Worm (Caenorhabditis elegans): Measurements from ENCODE around the gene C04E12.5.
"Not testable (repeated sequence)": the region's sequence is repeated elsewhere in the genome, so short reads cannot be mapped to it uniquely, and the experiment has no call there.

The C04E12.5 gene

ce11 chrV:3367773-3368172 is 9.4 kb downstream of the C04E12.5 start, which contains the start of gene C04E12.2:
Gene C04E12.2 (plus strand): TSS chrV:3368073.
- TF ChIP-seq ama-1 (optimal IDR thresholded peaks at IDR 0.05); scrt-1 (GFP tag; IDR thresholded peaks at IDR 0.05); ets-7 (tag; optimal IDR thresholded peaks at IDR 0.05): not testable (repeated sequence)

ce11 chrV:3372673-3373072 is 14.3 kb downstream of the C04E12.5 start, which contains the start of gene srx-121:
Gene srx-121 (minus strand): TSS chrV:3372773.
- no peak for TF ChIP-seq ama-1 (optimal IDR thresholded peaks at IDR 0.05)
- no peak for TF ChIP-seq hmg-4 (GFP tag; optimal IDR thresholded peaks at IDR 0.05)
- TF ChIP-seq hnd-1 (tag; optimal IDR thresholded peaks at IDR 0.05): no peak
- TF ChIP-seq F13C5.2 (tag; optimal IDR thresholded peaks at IDR 0.05): no peak
- no peak for TF ChIP-seq sea-1 (GFP tag; conservative IDR thresholded peaks at IDR 0.05)
- TF ChIP-seq aly-1 (tag; optimal IDR thresholded peaks at IDR 0.05): no peak
- TF ChIP-seq ceh-36 (tag; optimal IDR thresholded peaks at IDR 0.05): no peak
- TF ChIP-seq scrt-1 (GFP tag; IDR thresholded peaks at IDR 0.05): no peak
- no peak for TF ChIP-seq tbx-37 (GFP tag; conservative IDR thresholded peaks at IDR 0.05)
- no peak for TF ChIP-seq ets-7 (tag; optimal IDR thresholded peaks at IDR 0.05)
- no peak for TF ChIP-seq B0310.2 (tag; optimal IDR thresholded peaks at IDR 0.05)
- TF ChIP-seq pes-1 (GFP tag; IDR thresholded peaks at IDR 0.05): no peak
- no peak for TF ChIP-seq tra-4 (tag; optimal IDR thresholded peaks at IDR 0.05)
- no peak for TF ChIP-seq ceh-13 (GFP tag; optimal IDR thresholded peaks at IDR 0.05)
- no peak for TF ChIP-seq flt-1 (GFP tag; IDR thresholded peaks at IDR 0.05)
- no peak for TF ChIP-seq tbx-11 (GFP tag; IDR thresholded peaks at IDR 0.05)

ce11 chrV:3376973-3377372 is 18.6 kb downstream of the C04E12.5 start, which contains the start of gene srbc-2:
Gene srbc-2 (minus strand): TSS chrV:3377073.
- no peak for TF ChIP-seq F13C5.2 (tag; optimal IDR thresholded peaks at IDR 0.05)
- no peak for TF ChIP-seq ceh-13 (GFP tag; optimal IDR thresholded peaks at IDR 0.05)
- TF ChIP-seq ama-1 (optimal IDR thresholded peaks at IDR 0.05): no peak
- TF ChIP-seq pes-1 (GFP tag; IDR thresholded peaks at IDR 0.05): no peak

ce11 chrV:3388299-3388698 is 29.9 kb downstream of the C04E12.5 start:
- TF ChIP-seq sea-1 (GFP tag; conservative IDR thresholded peaks at IDR 0.05) (no peak), hnd-1 (tag; optimal IDR thresholded peaks at IDR 0.05) (no peak), flt-1 (GFP tag; IDR thresholded peaks at IDR 0.05) (no peak), tra-4 (tag; optimal IDR thresholded peaks at IDR 0.05) (no peak), ceh-13 (GFP tag; optimal IDR thresholded peaks at IDR 0.05) (no peak), hmbx-1 (tag; optimal IDR thresholded peaks at IDR 0.05) (no peak), tbx-37 (GFP tag; conservative IDR thresholded peaks at IDR 0.05) (no peak), ets-7 (tag; optimal IDR thresholded peaks at IDR 0.05) (no peak), B0310.2 (tag; optimal IDR thresholded peaks at IDR 0.05) (no peak), hmg-4 (GFP tag; optimal IDR thresholded peaks at IDR 0.05) (no peak)

ce11 chrV:3391005-3391404 is 32.6 kb downstream of the C04E12.5 start:
- TF ChIP-seq ceh-36 (tag; optimal IDR thresholded peaks at IDR 0.05) (no peak), ets-7 (tag; optimal IDR thresholded peaks at IDR 0.05) (no peak), tbx-37 (GFP tag; conservative IDR thresholded peaks at IDR 0.05) (no peak), ama-1 (optimal IDR thresholded peaks at IDR 0.05) (no peak), B0310.2 (tag; optimal IDR thresholded peaks at IDR 0.05) (no peak), hmg-4 (GFP tag; optimal IDR thresholded peaks at IDR 0.05) (no peak), hnd-1 (tag; optimal IDR thresholded peaks at IDR 0.05) (no peak), tbx-11 (GFP tag; IDR thresholded peaks at IDR 0.05) (no peak), ceh-13 (GFP tag; optimal IDR thresholded peaks at IDR 0.05) (no peak)

ce11 chrV:3394065-3394464 is 35.7 kb downstream of the C04E12.5 start:
- no peak for TF ChIP-seq aly-1 (tag; optimal IDR thresholded peaks at IDR 0.05)
- TF ChIP-seq ceh-13 (GFP tag; optimal IDR thresholded peaks at IDR 0.05): no peak
- no peak for TF ChIP-seq B0310.2 (tag; optimal IDR thresholded peaks at IDR 0.05)
- no peak for TF ChIP-seq flt-1 (GFP tag; IDR thresholded peaks at IDR 0.05)
- TF ChIP-seq tbx-37 (GFP tag; conservative IDR thresholded peaks at IDR 0.05): no peak
- TF ChIP-seq tra-4 (tag; optimal IDR thresholded peaks at IDR 0.05): no peak
- no peak for TF ChIP-seq ceh-36 (tag; optimal IDR thresholded peaks at IDR 0.05)

ce11 chrV:3394694-3395240 is 36.4 kb downstream of the C04E12.5 start, which contains the start of gene T20D4.15:
Gene T20D4.15 (minus strand): TSS chrV:3394744.
- TF ChIP-seq tra-4 (tag; optimal IDR thresholded peaks at IDR 0.05) (no peak), B0310.2 (tag; optimal IDR thresholded peaks at IDR 0.05) (no peak), hmbx-1 (tag; optimal IDR thresholded peaks at IDR 0.05) (no peak), scrt-1 (GFP tag; IDR thresholded peaks at IDR 0.05) (no peak), sea-1 (GFP tag; conservative IDR thresholded peaks at IDR 0.05) (no peak), ets-7 (tag; optimal IDR thresholded peaks at IDR 0.05) (no peak), pes-1 (GFP tag; IDR thresholded peaks at IDR 0.05) (no peak), tbx-11 (GFP tag; IDR thresholded peaks at IDR 0.05) (no peak), F13C5.2 (tag; optimal IDR thresholded peaks at IDR 0.05) (no peak), ama-1 (optimal IDR thresholded peaks at IDR 0.05) (no peak), hnd-1 (tag; optimal IDR thresholded peaks at IDR 0.05) (no peak)

- TF ChIP-seq scrt-1 (GFP tag; IDR thresholded peaks at IDR 0.05); sea-1 (GFP tag; conservative IDR thresholded peaks at IDR 0.05); hmg-4 (GFP tag; optimal IDR thresholded peaks at IDR 0.05): not testable (repeated sequence)
Measured at ce11 chrV:3396765-3397164, 38.4 kb downstream of the C04E12.5 start, which contains the start of gene T20D4.12. Gene T20D4.12 (plus strand): TSS chrV:3397065.
